Worm (Caenorhabditis elegans): ENCODE measurements around the gene zmp-6.

zmp-6 gene

DNA sequence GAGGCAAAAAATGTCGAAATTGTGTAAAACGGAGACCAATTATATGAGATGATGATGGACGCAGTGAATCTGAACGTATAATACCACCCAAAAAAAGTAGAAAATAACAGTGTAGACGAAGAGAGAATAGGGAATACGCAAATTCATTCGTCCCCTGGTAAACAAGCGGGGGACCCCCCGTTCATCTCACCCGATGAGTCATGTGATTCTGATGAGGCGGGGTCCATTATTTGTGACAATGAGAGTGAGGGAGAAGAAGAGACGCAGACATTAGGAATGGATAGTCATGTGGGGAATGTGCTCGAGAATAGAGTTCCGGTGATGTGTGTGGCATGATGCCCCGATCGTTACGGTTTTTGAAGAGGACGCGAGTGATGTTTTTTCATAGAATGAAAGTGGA is 24.4 kb upstream of the zmp-6 start (continued):
- TF ChIP-seq lin-38 (GFP tag; IDR thresholded peaks at IDR 0.05) (no peak), mdl-1 (tag; optimal IDR thresholded peaks at IDR 0.05) (peak in 1 of 2 experiments; percentile 84), hmg-1.1 (GFP tag; IDR thresholded peaks at IDR 0.05) (peak; percentile 69), tra-1 (GFP tag; IDR thresholded peaks at IDR 0.05) (peak; percentile 71; the same call in 1 of the 2 replicates), lin-13 (GFP tag; optimal IDR thresholded peaks at IDR 0.05) (no peak), daf-16 (GFP tag; optimal IDR thresholded peaks at IDR 0.05) (no peak), daf-16 (tag; optimal IDR thresholded peaks at IDR 0.05) (peak; percentile 21), mxl-3 (GFP tag; optimal IDR thresholded peaks at IDR 0.05) (peak; percentile 34)

ce11 chrIII:7271083-7271482 is 23.4 kb upstream of the zmp-6 start:
- TF ChIP-seq lin-39 (tag; optimal IDR thresholded peaks at IDR 0.05), result no peak
- no peak for TF ChIP-seq spr-1 (tag; optimal IDR thresholded peaks at IDR 0.05)
- peak; percentile 35; the same call in 1 of the 2 replicates for TF ChIP-seq dmd-6 (GFP tag; IDR thresholded peaks at IDR 0.05)
- peak; percentile 7 for TF ChIP-seq nhr-6 (tag; optimal IDR thresholded peaks at IDR 0.05)
- peak; percentile 23 for TF ChIP-seq hlh-30 (tag; optimal IDR thresholded peaks at IDR 0.05; ENCODE audit: insufficient read depth)
- no peak for TF ChIP-seq F26F4.8 (GFP tag; conservative IDR thresholded peaks at IDR 0.05)
- TF ChIP-seq nhr-28 (tag; optimal IDR thresholded peaks at IDR 0.05), result peak; percentile 54
- no peak for TF ChIP-seq nhr-42 (GFP tag; IDR thresholded peaks at IDR 0.05)
- no peak for TF ChIP-seq daf-16 (GFP tag; optimal IDR thresholded peaks at IDR 0.05)
- peak; percentile 40 for TF ChIP-seq daf-16 (tag; optimal IDR thresholded peaks at IDR 0.05)
- peak; percentile 39 for TF ChIP-seq mep-1 (tag; optimal IDR thresholded peaks at IDR 0.05)

ce11 chrIII:7263028-7263427 is 15.4 kb upstream of the zmp-6 start:
- peak in 1 of 2 experiments; percentile 92 for TF ChIP-seq unc-62 (GFP tag; optimal IDR thresholded peaks at IDR 0.05 in 1 of 2)
- no peak for TF ChIP-seq unc-62 (tag; optimal IDR thresholded peaks at IDR 0.05)
- no peak for TF ChIP-seq spr-3 (GFP tag; optimal IDR thresholded peaks at IDR 0.05)

ce11 chrIII:7262592-7262991 is 15.0 kb upstream of the zmp-6 start:
- TF ChIP-seq ces-1 (GFP tag; optimal IDR thresholded peaks at IDR 0.05), result peak; percentile 31
- TF ChIP-seq R02D3.7 (tag; optimal IDR thresholded peaks at IDR 0.05), result no peak

ce11 chrIII:7258931-7259330 is 11.3 kb upstream of the zmp-6 start, which contains the start of gene B0361.4:
B0361.4 (plus strand) TSS chrIII:7258991.
- TF ChIP-seq lir-3 (tag; optimal IDR thresholded peaks at IDR 0.05), result no peak
- TF ChIP-seq ztf-7 (tag; optimal IDR thresholded peaks at IDR 0.05), result no peak
- peak; percentile 10 for TF ChIP-seq ces-1 (GFP tag; optimal IDR thresholded peaks at IDR 0.05)
- TF ChIP-seq fkh-10 (GFP tag; optimal IDR thresholded peaks at IDR 0.05), result peak; percentile 71
- TF ChIP-seq ZK337.2 (GFP tag; IDR thresholded peaks at IDR 0.05), result no peak
- TF ChIP-seq snpc-4 (tag; optimal IDR thresholded peaks at IDR 0.05), result no peak
- TF ChIP-seq nhr-28 (tag; optimal IDR thresholded peaks at IDR 0.05), result no peak
- no peak for TF ChIP-seq attf-4 (tag; optimal IDR thresholded peaks at IDR 0.05)
- TF ChIP-seq zip-11 (GFP tag; IDR thresholded peaks at IDR 0.05), result no peak
- TF ChIP-seq mep-1 (tag; optimal IDR thresholded peaks at IDR 0.05), result no peak
- TF ChIP-seq hlh-30 (tag; optimal IDR thresholded peaks at IDR 0.05; ENCODE audit: insufficient read depth), result no peak
- no peak for TF ChIP-seq F49E8.2 (tag; optimal IDR thresholded peaks at IDR 0.05; ENCODE audit: borderline replicate concordance)

ce11 chrIII:7253669-7254068 is 6.0 kb upstream of the zmp-6 start:
- TF ChIP-seq aha-1 (tag) (no peak), ces-1 (GFP tag; optimal IDR thresholded peaks at IDR 0.05) (peak; percentile 80), F49E8.2 (tag; optimal IDR thresholded peaks at IDR 0.05; ENCODE audit: borderline replicate concordance) (no peak), lin-39 (tag; optimal IDR thresholded peaks at IDR 0.05) (no peak), Y105C5A.15 (GFP tag; IDR thresholded peaks at IDR 0.05) (no peak), fkh-10 (GFP tag; optimal IDR thresholded peaks at IDR 0.05) (peak; percentile 91), lin-15B (tag; optimal IDR thresholded peaks at IDR 0.05) (no peak)
